Worm (Caenorhabditis elegans) whole organism, young adult: ENCODE data around the gene Y57A10A.24.

Experiments used
- B0019.2 ChIP-seq: fragments of 200-800 bp; sonication (Bioruptor generic); conservative IDR thresholded peaks from 2 replicates; pipeline ENCODE4 v1.3.6; 2022; ENCODE audit warnings: missing genetic modification reagents, missing genetic modification characterization, missing compliant biosample characterization
- B0336.3 ChIP-seq: fragments of 200-800 bp; sonication (Bioruptor generic); IDR thresholded peaks from 2 replicates; pipeline ENCODE4 v1.3.6; 2022; ENCODE audit warnings: missing genetic modification characterization, missing compliant biosample characterization
- F33H1.4 ChIP-seq: fragments of 200-800 bp; sonication (Bioruptor generic); IDR thresholded peaks from 2 replicates; pipeline ENCODE4 v1.3.6; 2022; ENCODE audit warnings: missing genetic modification reagents, missing genetic modification characterization, missing compliant biosample characterization
- F39B2.1 ChIP-seq: fragments of 200-800 bp; sonication (Bioruptor generic); IDR thresholded peaks from 2 replicates; pipeline ENCODE4 v1.3.6; 2022; ENCODE audit warnings: missing genetic modification reagents, missing genetic modification characterization, missing compliant biosample characterization
- F52B5.7 ChIP-seq: sonication (generic microtip); optimal IDR thresholded peaks from 2 replicates; lab custom pipeline; 2016; ENCODE audit warnings: mild to moderate bottlenecking, missing genetic modification characterization, missing compliant biosample characterization
- F55B11.4 ChIP-seq: sonication (generic microtip); optimal IDR thresholded peaks from 2 replicates; lab custom pipeline; 2016; ENCODE audit warnings: missing compliant biosample characterization, missing genetic modification characterization, borderline replicate concordance; ENCODE audit not compliant: insufficient read depth
- F57A8.1 ChIP-seq: fragments of 200-800 bp; sonication (Bioruptor generic); optimal IDR thresholded peaks from 2 replicates; lab custom pipeline; 2018; ENCODE audit warnings: mild to moderate bottlenecking, missing genetic modification characterization, moderate library complexity, missing compliant biosample characterization
- F57C9.4 ChIP-seq: sonication (generic microtip); optimal IDR thresholded peaks from 2 replicates; lab custom pipeline; 2017; ENCODE audit warnings: mild to moderate bottlenecking, missing genetic modification characterization, missing compliant biosample characterization
- K11D2.4 ChIP-seq: fragments of 200-800 bp; sonication (Bioruptor generic); IDR thresholded peaks from 2 replicates; pipeline ENCODE4 v1.3.6; 2022; ENCODE audit warnings: missing genetic modification reagents, missing genetic modification characterization, missing compliant biosample characterization
- Y67H2A.10 ChIP-seq: fragments of 200-800 bp; sonication (Bioruptor generic); conservative IDR thresholded peaks from 2 replicates; pipeline ENCODE4 v1.3.6; 2022; ENCODE audit warnings: missing genetic modification reagents, missing genetic modification characterization, missing compliant biosample characterization
- Y79H2A.3 ChIP-seq: fragments of 200-800 bp; sonication (Bioruptor generic); conservative IDR thresholded peaks from 2 replicates; pipeline ENCODE4 v1.3.6; 2022; ENCODE audit warnings: missing genetic modification reagents, missing genetic modification characterization, missing compliant biosample characterization
- Y95B8A.8 ChIP-seq: fragments of 200-800 bp; sonication (Bioruptor generic); IDR thresholded peaks from 2 replicates; pipeline ENCODE4 v1.3.6; 2022; ENCODE audit warnings: missing genetic modification reagents, missing genetic modification characterization, missing compliant biosample characterization
- akir-1 ChIP-seq: fragments of 200-800 bp; sonication (Bioruptor generic); optimal IDR thresholded peaks from 2 replicates; lab custom pipeline; 2018; ENCODE audit warnings: mild to moderate bottlenecking, missing genetic modification characterization, moderate library complexity, missing compliant biosample characterization
- ama-1 ChIP-seq, 3 experiments: fragments of 150-350 bp in 1 of 3; sonication (generic microtip) in 2 of 3; optimal IDR thresholded peaks; 2 replicates each; lab custom pipeline; 2014 to 2018; ENCODE audit warnings: missing biosample characterization in 2 of 3, missing genetic modification characterization in 2 of 3, missing genetic modification reagents in 2 of 3
- aptf-3 ChIP-seq: fragments of 200-800 bp; sonication (Bioruptor generic); IDR thresholded peaks from 2 replicates; pipeline ENCODE4 v1.3.6; 2022; ENCODE audit warnings: missing genetic modification characterization, missing compliant biosample characterization
- athp-1 ChIP-seq: sonication (generic microtip); optimal IDR thresholded peaks from 2 replicates; lab custom pipeline; 2017; ENCODE audit warnings: mild to moderate bottlenecking, missing genetic modification characterization, missing compliant biosample characterization
- attf-5 ChIP-seq: fragments of 200-800 bp; sonication (Bioruptor generic); optimal IDR thresholded peaks from 2 replicates; lab custom pipeline; 2018; ENCODE audit warnings: mild to moderate bottlenecking, missing genetic modification characterization, missing compliant biosample characterization
- ccch-3 ChIP-seq: fragments of 200-800 bp; sonication (Bioruptor generic); optimal IDR thresholded peaks from 2 replicates; lab custom pipeline; 2018; ENCODE audit warnings: mild to moderate bottlenecking, missing genetic modification characterization, missing compliant biosample characterization
- ceh-100 ChIP-seq: fragments of 200-800 bp; sonication (Bioruptor generic); IDR thresholded peaks from 2 replicates; pipeline ENCODE4 v1.3.6; 2022; ENCODE audit warnings: missing genetic modification reagents, missing genetic modification characterization, missing compliant biosample characterization
- ceh-58 ChIP-seq: fragments of 200-800 bp; sonication (Bioruptor generic); IDR thresholded peaks from 2 replicates; pipeline ENCODE4 v1.3.6; 2022; ENCODE audit warnings: missing genetic modification characterization, missing compliant biosample characterization
- ceh-91 ChIP-seq: fragments of 200-800 bp; sonication (Bioruptor generic); IDR thresholded peaks from 2 replicates; pipeline ENCODE4 v1.3.6; 2022; ENCODE audit warnings: missing genetic modification reagents, missing genetic modification characterization, missing compliant biosample characterization
- chd-7 ChIP-seq: sonication (generic microtip); optimal IDR thresholded peaks from 2 replicates; lab custom pipeline; 2016; ENCODE audit warnings: mild to moderate bottlenecking, missing genetic modification characterization, moderate library complexity, missing compliant biosample characterization
- die-1 ChIP-seq: sonication (generic microtip); optimal IDR thresholded peaks from 2 replicates; lab custom pipeline; 2016; ENCODE audit warnings: missing genotype, mild to moderate bottlenecking, missing genetic modification characterization, missing compliant biosample characterization
- dox-1 ChIP-seq: fragments of 200-800 bp; sonication (Bioruptor generic); IDR thresholded peaks from 2 replicates; pipeline ENCODE4 v1.3.6; 2022; ENCODE audit warnings: missing genetic modification reagents, missing genetic modification characterization, missing compliant biosample characterization
- egl-44 ChIP-seq: fragments of 200-800 bp; sonication (Bioruptor generic); IDR thresholded peaks from 2 replicates; pipeline ENCODE4 v1.3.6; 2022; ENCODE audit warnings: missing genetic modification reagents, missing genetic modification characterization, missing compliant biosample characterization
- egrh-3 ChIP-seq: fragments of 200-800 bp; sonication (Bioruptor generic); IDR thresholded peaks from 2 replicates; pipeline ENCODE4 v1.3.6; 2022; ENCODE audit warnings: missing genetic modification reagents, missing genetic modification characterization, missing compliant biosample characterization
- ekl-4 ChIP-seq: fragments of 200-800 bp; sonication (Bioruptor generic); IDR thresholded peaks from 2 replicates; pipeline ENCODE4 v1.3.6; 2022; ENCODE audit warnings: missing genetic modification reagents, missing genetic modification characterization, missing compliant biosample characterization
- ets-4 ChIP-seq: fragments of 200-800 bp; sonication (Bioruptor generic); optimal IDR thresholded peaks from 2 replicates; lab custom pipeline; 2018; ENCODE audit warnings: mild to moderate bottlenecking, missing genetic modification characterization, missing compliant biosample characterization
- fkh-3 ChIP-seq: sonication (generic microtip); optimal IDR thresholded peaks from 2 replicates; lab custom pipeline; 2016; ENCODE audit warnings: mild to moderate bottlenecking, missing genetic modification characterization, missing compliant biosample characterization
- hmg-1.2 ChIP-seq: fragments of 200-800 bp; sonication (Bioruptor generic); IDR thresholded peaks from 2 replicates; pipeline ENCODE4 v1.3.6; 2022; ENCODE audit warnings: missing genetic modification reagents, missing genetic modification characterization, missing compliant biosample characterization
- lin-26 ChIP-seq: fragments of 200-800 bp; sonication (Bioruptor generic); IDR thresholded peaks from 2 replicates; pipeline ENCODE4 v1.3.6; 2022; ENCODE audit warnings: missing genetic modification reagents, missing genetic modification characterization, missing compliant biosample characterization
- lir-1 ChIP-seq: fragments of 200-800 bp; sonication (Bioruptor generic); conservative IDR thresholded peaks from 2 replicates; pipeline ENCODE4 v1.3.6; 2022; ENCODE audit warnings: missing genetic modification reagents, missing genetic modification characterization, missing compliant biosample characterization
- lsl-1 ChIP-seq: fragments of 200-800 bp; sonication (Bioruptor generic); optimal IDR thresholded peaks from 2 replicates; lab custom pipeline; 2018; ENCODE audit warnings: mild to moderate bottlenecking, missing genetic modification characterization, moderate library complexity, missing compliant biosample characterization
- madf-3 ChIP-seq: fragments of 200-800 bp; sonication (Bioruptor generic); IDR thresholded peaks from 2 replicates; pipeline ENCODE4 v1.3.6; 2022; ENCODE audit warnings: missing genetic modification reagents, missing genetic modification characterization, missing compliant biosample characterization
- mes-4 ChIP-seq: sonication (generic microtip); optimal IDR thresholded peaks from 2 replicates; lab custom pipeline; 2016; ENCODE audit warnings: missing genotype, missing genetic modification characterization, missing compliant biosample characterization
- nhr-80 ChIP-seq: sonication (generic microtip); optimal IDR thresholded peaks from 2 replicates; lab custom pipeline; 2016; ENCODE audit warnings: missing genetic modification characterization, missing compliant biosample characterization
- rcor-1 ChIP-seq: fragments of 200-800 bp; sonication (Bioruptor generic); IDR thresholded peaks from 2 replicates; pipeline ENCODE4 v1.3.6; 2022; ENCODE audit warnings: missing genetic modification reagents, missing genetic modification characterization, missing compliant biosample characterization
- repo-1 ChIP-seq: sonication (generic microtip); optimal IDR thresholded peaks from 2 replicates; lab custom pipeline; 2017; ENCODE audit warnings: mild to moderate bottlenecking, missing genetic modification characterization, missing compliant biosample characterization
- rpc-1 ChIP-seq, 2 experiments: fragments of 150-350 bp in 1 of 2; sonication (generic microtip) in 1 of 2; optimal IDR thresholded peaks; 2 replicates each; lab custom pipeline; 2014 to 2018; ENCODE audit warnings: missing biosample characterization in 1 of 2, missing genetic modification characterization in 1 of 2, missing genetic modification reagents in 1 of 2, missing genotype in 1 of 2
- snpc-1.1 ChIP-seq: sonication (generic microtip); optimal IDR thresholded peaks from 2 replicates; lab custom pipeline; 2017; ENCODE audit warnings: missing genetic modification characterization, mild to moderate bottlenecking, missing compliant biosample characterization, antibody characterized with exemption, moderate library complexity, missing genotype, missing genetic modification reagents; ENCODE audit not compliant: insufficient read depth
- sptf-2 ChIP-seq: fragments of 200-800 bp; sonication (Bioruptor generic); optimal IDR thresholded peaks from 2 replicates; lab custom pipeline; 2018; ENCODE audit warnings: mild to moderate bottlenecking, missing genetic modification characterization, missing compliant biosample characterization
- unc-130 ChIP-seq: sonication (generic microtip); optimal IDR thresholded peaks from 2 replicates; lab custom pipeline; 2016; ENCODE audit warnings: missing genetic modification reagents, missing genetic modification characterization, missing compliant biosample characterization
- xnd-1 ChIP-seq: sonication (generic microtip); optimal IDR thresholded peaks from 2 replicates; lab custom pipeline; 2016; ENCODE audit warnings: missing genotype, missing genetic modification reagents, missing genetic modification characterization, missing compliant biosample characterization
- zfh-2 ChIP-seq: fragments of 200-800 bp; sonication (Bioruptor generic); conservative IDR thresholded peaks from 2 replicates; pipeline ENCODE4 v1.3.6; 2022; ENCODE audit warnings: missing genetic modification reagents, missing genetic modification characterization, missing compliant biosample characterization
- ztf-18 ChIP-seq: sonication (generic microtip); optimal IDR thresholded peaks from 2 replicates; lab custom pipeline; 2016; ENCODE audit warnings: missing genotype, mild to moderate bottlenecking, missing genetic modification characterization, missing compliant biosample characterization
- ztf-6 ChIP-seq: fragments of 200-800 bp; sonication (Bioruptor generic); IDR thresholded peaks from 2 replicates; pipeline ENCODE4 v1.3.6; 2022; ENCODE audit warnings: missing genetic modification reagents, missing genetic modification characterization, missing compliant biosample characterization

The Y57A10A.24 gene

DNA sequence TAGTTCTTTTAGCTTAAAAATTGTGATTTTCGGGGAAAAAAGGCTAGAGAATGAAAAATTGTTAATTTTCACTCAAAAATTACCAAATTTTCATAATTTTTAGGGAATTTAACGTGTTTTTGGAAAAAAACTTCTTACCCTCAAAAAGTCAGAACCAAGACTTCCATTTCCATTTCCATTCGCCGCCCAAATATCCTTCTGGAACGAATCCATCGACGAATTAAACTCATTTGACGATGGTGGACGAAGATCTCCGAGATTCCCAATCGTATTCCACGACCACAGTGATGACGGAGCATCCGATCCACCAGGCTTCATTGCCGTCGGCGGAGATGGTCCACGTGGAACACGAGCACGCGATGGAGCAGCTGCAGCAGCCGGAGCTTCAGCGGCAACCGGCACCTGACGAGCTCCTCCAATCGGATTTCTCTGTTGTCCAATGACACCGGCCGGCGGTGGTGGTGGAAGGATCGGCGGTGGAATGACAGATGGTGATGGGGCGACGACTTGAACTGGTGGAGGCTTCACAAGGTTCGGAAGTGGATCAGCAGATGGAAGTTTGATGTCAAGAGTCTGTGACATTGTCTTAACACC lies 31.0 kb upstream of the Y57A10A.24 start:
- 0 out of 2 replicates have a peak, but pooled peaks have one; percentile 35 for TF ChIP-seq B0336.3 (GFP tag; lab: Robert Waterston, UW)
- no peak for TF ChIP-seq ztf-6
- TF ChIP-seq sptf-2 (GFP tag; lab: Kevin White, UChicago): no peak
- TF ChIP-seq ekl-4 (GFP tag; lab: Robert Waterston, UW): peak; percentile 34; the same call in 1 of the 2 replicates
- TF ChIP-seq chd-7: peak; percentile 32
- peak; percentile 12 for TF ChIP-seq repo-1 (tag; lab: Kevin White, UChicago)
- TF ChIP-seq lin-26: 0 out of 2 replicates have a peak, but pooled peaks have one; percentile 31
- peak; percentile 79; the same call in 1 of the 2 replicates for TF ChIP-seq egrh-3
- peak; percentile 92 for TF ChIP-seq zfh-2
- peak; percentile 37; the same call in 1 of the 2 replicates for TF ChIP-seq dox-1 (GFP tag; lab: Robert Waterston, UW)

DNA sequence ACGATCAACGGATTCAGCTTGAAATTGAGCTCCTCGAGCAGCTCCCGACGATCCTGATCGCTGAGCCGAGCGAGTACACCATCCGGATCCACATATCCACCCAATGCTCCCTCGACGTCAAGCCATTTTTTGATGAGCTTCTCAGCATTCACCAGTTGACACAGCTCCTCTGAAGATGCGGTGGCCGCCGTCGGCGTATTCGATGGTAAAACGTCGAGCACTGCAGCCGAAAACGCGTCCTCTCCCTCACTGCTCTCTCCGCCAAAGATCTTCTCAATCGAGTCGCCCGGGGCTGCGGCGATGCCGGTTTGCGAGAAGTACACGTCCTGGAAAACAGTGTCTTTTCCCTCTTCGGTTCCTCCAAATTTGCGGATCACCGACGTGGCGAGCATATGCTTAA lies 28.2 kb upstream of the Y57A10A.24 start:
- TF ChIP-seq lir-1 (GFP tag; lab: Robert Waterston, UW) (no peak), hmg-1.2 (GFP tag; lab: Robert Waterston, UW) (no peak), F57A8.1 (GFP tag; lab: Kevin White, UChicago) (no peak), ccch-3 (GFP tag; lab: Kevin White, UChicago) (no peak), Y95B8A.8 (no peak), athp-1 (no peak), chd-7 (no peak), rpc-1 (optimal IDR thresholded peaks at IDR 0.05; lab: Kevin White, UChicago) (no peak), rpc-1 (tag; optimal IDR thresholded peaks at IDR 0.05; lab: Kevin White, UChicago) (no peak), F52B5.7 (no peak), ama-1 (optimal IDR thresholded peaks at IDR 0.05; lab: Kevin White, UChicago) (no peak), ama-1 (GFP tag; optimal IDR thresholded peaks at IDR 0.05; lab: Kevin White, UChicago) (no peak), lsl-1 (no peak), F55B11.4 (tag; lab: Kevin White, UChicago) (no peak), attf-5 (no peak), B0336.3 (GFP tag; lab: Robert Waterston, UW) (no peak), ets-4 (GFP tag; lab: Kevin White, UChicago) (no peak), snpc-1.1 (tag; lab: Kevin White, UChicago) (no peak), ztf-6 (no peak), madf-3 (GFP tag; lab: Robert Waterston, UW) (no peak), zfh-2 (peak; percentile 83), egrh-3 (peak; percentile 40; the same call in 1 of the 2 replicates), egl-44 (GFP tag; lab: Robert Waterston, UW) (0 out of 2 replicates have a peak, but pooled peaks have one; percentile 18), K11D2.4 (GFP tag; lab: Robert Waterston, UW) (no peak), lin-26 (no peak)

DNA sequence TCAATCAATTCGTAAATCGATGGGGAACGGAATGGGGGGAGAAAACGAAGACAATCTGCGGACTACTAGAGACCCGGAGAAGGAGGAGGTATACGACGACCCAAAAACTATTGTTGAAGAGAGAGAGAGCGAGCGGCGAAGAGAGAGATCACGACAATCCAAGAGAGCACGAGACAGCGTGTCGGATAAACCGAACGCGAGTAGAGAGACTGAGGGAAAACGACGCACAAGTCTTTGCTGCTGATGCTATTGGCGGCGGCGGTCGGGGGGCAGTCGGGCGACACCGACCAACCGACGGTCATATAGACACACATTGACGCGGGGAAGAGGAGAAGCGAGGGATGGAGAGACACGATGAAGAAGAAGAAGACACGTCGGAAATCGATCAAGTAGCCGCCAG lies 20.2 kb upstream of the Y57A10A.24 start:
- TF ChIP-seq ceh-100: no peak
- TF ChIP-seq Y67H2A.10: no peak
- TF ChIP-seq die-1: peak; percentile 36
- TF ChIP-seq ceh-91 (GFP tag; lab: Robert Waterston, UW): no peak
- TF ChIP-seq F57C9.4 (tag; lab: Kevin White, UChicago): no peak
- TF ChIP-seq B0019.2 (GFP tag; lab: Robert Waterston, UW): no peak
- peak; percentile 10; the same call in 1 of the 2 replicates for TF ChIP-seq F33H1.4
- no peak for TF ChIP-seq unc-130
- no peak for TF ChIP-seq aptf-3 (GFP tag; lab: Robert Waterston, UW)
- no peak for TF ChIP-seq fkh-3 (tag; lab: Kevin White, UChicago)
- no peak for TF ChIP-seq mes-4 (tag; lab: Kevin White, UChicago)
- peak; percentile 83 for TF ChIP-seq rcor-1 (GFP tag; lab: Robert Waterston, UW)
- no peak for TF ChIP-seq ceh-58 (GFP tag; lab: Robert Waterston, UW)
- TF ChIP-seq xnd-1 (tag; lab: Kevin White, UChicago): no peak
- TF ChIP-seq lsl-1: no peak
- peak; percentile 40 for TF ChIP-seq nhr-80 (tag; lab: Kevin White, UChicago)
- no peak for TF ChIP-seq F39B2.1 (GFP tag; lab: Robert Waterston, UW)
- no peak for TF ChIP-seq akir-1 (GFP tag; lab: Kevin White, UChicago)
- no peak for TF ChIP-seq ets-4 (GFP tag; lab: Kevin White, UChicago)
- peak; percentile 33 for TF ChIP-seq ztf-18 (tag; lab: Kevin White, UChicago)
- TF ChIP-seq ekl-4 (GFP tag; lab: Robert Waterston, UW): peak; percentile 79
- TF ChIP-seq Y79H2A.3 (GFP tag; lab: Robert Waterston, UW): no peak
